Worm (Caenorhabditis elegans): Measurements from ENCODE around the gene R02D5.10.

- TF ChIP-seq unc-62 (GFP tag; optimal IDR thresholded peaks at IDR 0.05): no peak
- no peak for TF ChIP-seq snpc-4 (tag; optimal IDR thresholded peaks at IDR 0.05)
- no peak for TF ChIP-seq unc-39 (tag; optimal IDR thresholded peaks at IDR 0.05)
- TF ChIP-seq nhr-12 (tag; optimal IDR thresholded peaks at IDR 0.05): no peak
- no peak for TF ChIP-seq nhr-76 (tag; optimal IDR thresholded peaks at IDR 0.05)
- TF ChIP-seq elt-3 (tag; optimal IDR thresholded peaks at IDR 0.05): no peak
These were observed 25.0 kb upstream of the R02D5.10 start, which contains the start of gene coh-3 for ce11 chrV:14457070-14457469.

Measured in whole organism, mixed stage, embryonic.